Worm (Caenorhabditis elegans) whole organism, L2 larva: ENCODE measurements around the gene rbbp-5.

Source experiments
- C34F6.9 ChIP-seq: fragments of 150-350 bp; optimal IDR thresholded peaks from 2 replicates; lab custom pipeline; 2014; ENCODE audit warnings: missing biosample characterization, missing genetic modification characterization
- F13H6.1 ChIP-seq: sonication (generic microtip); optimal IDR thresholded peaks from 2 replicates; lab custom pipeline; 2016; ENCODE audit warnings: missing genetic modification characterization, missing compliant biosample characterization
- Y55F3AM.14 ChIP-seq: fragments of 200-800 bp; sonication (Bioruptor generic); optimal IDR thresholded peaks from 2 replicates; lab custom pipeline; 2018; ENCODE audit warnings: mild to moderate bottlenecking, missing genetic modification characterization, missing compliant biosample characterization
- alr-1 ChIP-seq: fragments of 150-350 bp; optimal IDR thresholded peaks from 2 replicates; lab custom pipeline; 2014; ENCODE audit warnings: missing biosample characterization, missing genetic modification characterization
- aly-2 ChIP-seq: fragments of 150-350 bp; optimal IDR thresholded peaks from 2 replicates; lab custom pipeline; 2014; ENCODE audit warnings: missing biosample characterization, missing genetic modification characterization
- ama-1 ChIP-seq: fragments of 150-350 bp; optimal IDR thresholded peaks from 2 replicates; lab custom pipeline; 2018; ENCODE audit warnings: inconsistent platforms
- blmp-1 ChIP-seq: sonication (generic microtip); optimal IDR thresholded peaks from 2 replicates; lab custom pipeline; 2017; ENCODE audit warnings: missing genetic modification characterization, mild to moderate bottlenecking, missing compliant biosample characterization, antibody characterized with exemption, moderate library complexity; ENCODE audit not compliant: insufficient read depth
- ceh-16 ChIP-seq: fragments of 150-350 bp; optimal IDR thresholded peaks from 2 replicates; lab custom pipeline; 2014; ENCODE audit warnings: missing biosample characterization, missing genetic modification characterization
- ceh-82 ChIP-seq: fragments of 150-350 bp; optimal IDR thresholded peaks from 2 replicates; lab custom pipeline; 2014; ENCODE audit warnings: missing biosample characterization, missing genetic modification characterization
- egl-27 ChIP-seq: sonication (generic microtip); optimal IDR thresholded peaks from 3 replicates; lab custom pipeline; 2017; ENCODE audit warnings: missing biosample characterization, missing genetic modification reagents, missing genetic modification characterization
- elt-3 ChIP-seq: sonication (generic microtip); optimal IDR thresholded peaks from 2 replicates; lab custom pipeline; 2017; ENCODE audit warnings: missing biosample characterization, missing genetic modification characterization
- fos-1 ChIP-seq: fragments of 150-350 bp; optimal IDR thresholded peaks from 2 replicates; lab custom pipeline; 2014; ENCODE audit warnings: missing biosample characterization, missing genetic modification characterization
- gmeb-1 ChIP-seq: fragments of 150-350 bp; optimal IDR thresholded peaks from 2 replicates; lab custom pipeline; 2014; ENCODE audit warnings: missing biosample characterization, missing genetic modification characterization
- lin-13 ChIP-seq: fragments of 150-350 bp; optimal IDR thresholded peaks from 2 replicates; lab custom pipeline; 2014; ENCODE audit warnings: missing biosample characterization, missing genetic modification reagents, missing genetic modification characterization
- lsy-2 ChIP-seq, 2 experiments: fragments of 150-350 bp in 1 of 2; sonication (generic microtip) in 1 of 2; optimal IDR thresholded peaks; 2 replicates each; lab custom pipeline; 2014 to 2017; ENCODE audit warnings: missing biosample characterization in 2 of 2, missing genetic modification characterization in 2 of 2
- mab-5 ChIP-seq: fragments of 150-350 bp; optimal IDR thresholded peaks from 2 replicates; lab custom pipeline; 2014; ENCODE audit warnings: missing biosample characterization, missing genetic modification characterization
- mbf-1 ChIP-seq: sonication (generic microtip); optimal IDR thresholded peaks from 2 replicates; lab custom pipeline; 2017; ENCODE audit warnings: missing biosample characterization, missing genetic modification characterization
- nhr-10 ChIP-seq: sonication (generic microtip); optimal IDR thresholded peaks from 2 replicates; lab custom pipeline; 2017; ENCODE audit warnings: missing biosample characterization, missing genetic modification characterization
- nhr-11 ChIP-seq: fragments of 150-350 bp; optimal IDR thresholded peaks from 2 replicates; lab custom pipeline; 2014; ENCODE audit warnings: missing biosample characterization, missing genetic modification characterization
- nhr-129 ChIP-seq: fragments of 150-350 bp; optimal IDR thresholded peaks from 2 replicates; lab custom pipeline; 2014; ENCODE audit warnings: missing biosample characterization, missing genetic modification characterization
- nhr-21 ChIP-seq: fragments of 150-350 bp; optimal IDR thresholded peaks from 2 replicates; lab custom pipeline; 2014; ENCODE audit warnings: missing biosample characterization, missing genetic modification characterization
- nhr-23 ChIP-seq: fragments of 150-350 bp; optimal IDR thresholded peaks from 2 replicates; lab custom pipeline; 2014; ENCODE audit warnings: missing biosample characterization, missing genetic modification reagents, missing genetic modification characterization
- nhr-237 ChIP-seq: fragments of 150-350 bp; optimal IDR thresholded peaks from 2 replicates; lab custom pipeline; 2014; ENCODE audit warnings: missing biosample characterization, missing genetic modification characterization
- nhr-25 ChIP-seq: fragments of 150-350 bp; sonication (generic microtip); optimal IDR thresholded peaks from 3 replicates; lab custom pipeline; 2014; ENCODE audit warnings: missing biosample characterization, missing genetic modification characterization
- nhr-6 ChIP-seq: fragments of 150-350 bp; optimal IDR thresholded peaks from 2 replicates; lab custom pipeline; 2014; ENCODE audit warnings: missing biosample characterization, missing genetic modification characterization
- nhr-77 ChIP-seq: fragments of 150-350 bp; optimal IDR thresholded peaks from 2 replicates; lab custom pipeline; 2014; ENCODE audit warnings: missing biosample characterization, missing genetic modification characterization
- peb-1 ChIP-seq: fragments of 150-350 bp; optimal IDR thresholded peaks from 2 replicates; lab custom pipeline; 2014; ENCODE audit warnings: missing biosample characterization, missing genetic modification characterization
- sem-4 ChIP-seq: fragments of 150-350 bp; optimal IDR thresholded peaks from 2 replicates; lab custom pipeline; 2014; ENCODE audit warnings: missing biosample characterization, missing genetic modification reagents, missing genetic modification characterization
- skn-1 ChIP-seq: sonication (generic microtip); optimal IDR thresholded peaks from 2 replicates; lab custom pipeline; 2017; ENCODE audit warnings: missing biosample characterization, missing genetic modification characterization
- sma-3 ChIP-seq: sonication (generic microtip); optimal IDR thresholded peaks from 2 replicates; lab custom pipeline; 2016; ENCODE audit warnings: missing genetic modification reagents, missing genetic modification characterization, missing compliant biosample characterization
- unc-55 ChIP-seq: fragments of 150-350 bp; sonication (generic microtip); optimal IDR thresholded peaks from 3 replicates; lab custom pipeline; 2014; ENCODE audit warnings: missing biosample characterization, missing genetic modification reagents, missing genetic modification characterization
- unc-62 ChIP-seq: fragments of 150-350 bp; optimal IDR thresholded peaks from 2 replicates; lab custom pipeline; 2014; ENCODE audit warnings: missing biosample characterization, missing genetic modification reagents, missing genetic modification characterization
- ztf-1 ChIP-seq: fragments of 200-800 bp; sonication (Bioruptor generic); conservative IDR thresholded peaks from 2 replicates; pipeline ENCODE4 v1.3.6; 2022; ENCODE audit warnings: missing genetic modification characterization, missing compliant biosample characterization
- ztf-4 ChIP-seq: fragments of 150-350 bp; optimal IDR thresholded peaks from 2 replicates; lab custom pipeline; 2014; ENCODE audit warnings: missing biosample characterization, missing genetic modification characterization

rbbp-5 gene

ce11 chrII:6109989-6110388 lies 12.4 kb downstream of the rbbp-5 start:
- no peak for TF ChIP-seq elt-3
- TF ChIP-seq alr-1 (tag; lab: Kevin White, UChicago): no peak
- TF ChIP-seq nhr-237: no peak
- TF ChIP-seq nhr-10: no peak
- no peak for TF ChIP-seq lin-13
- no peak for TF ChIP-seq fos-1 (tag; lab: Kevin White, UChicago)
- no peak for TF ChIP-seq lsy-2 (tag; optimal IDR thresholded peaks at IDR 0.05; lab: Kevin White, UChicago)
- TF ChIP-seq blmp-1 (tag; lab: Kevin White, UChicago): no peak
- TF ChIP-seq nhr-77: no peak
- no peak for TF ChIP-seq C34F6.9
- no peak for TF ChIP-seq egl-27 (tag; lab: Kevin White, UChicago)
- no peak for TF ChIP-seq mbf-1
- no peak for TF ChIP-seq sem-4 (tag; lab: Kevin White, UChicago)
- no peak for TF ChIP-seq unc-55 (GFP tag; lab: Kevin White, UChicago)
- TF ChIP-seq ztf-4: no peak
- TF ChIP-seq gmeb-1 (tag; lab: Kevin White, UChicago): no peak
- TF ChIP-seq unc-62 (GFP tag; lab: Kevin White, UChicago): no peak
- TF ChIP-seq ztf-1 (GFP tag; lab: Robert Waterston, UW): no peak
- TF ChIP-seq nhr-129 (tag; lab: Kevin White, UChicago): no peak

- TF ChIP-seq blmp-1 (tag; lab: Kevin White, UChicago) (no peak), ceh-16 (tag; lab: Kevin White, UChicago) (no peak), lsy-2 (tag; optimal IDR thresholded peaks at IDR 0.05; lab: Kevin White, UChicago) (no peak), nhr-10 (no peak)
- TF ChIP-seq, all 48 proteins: peak for 0
Measured at ce11 chrII:6113187-6113586, 15.6 kb downstream of the rbbp-5 start, which contains the start of gene heri-1. heri-1 (minus strand) TSS chrII:6113194.

ce11 chrII:6113842-6114441 lies 16.3 kb downstream of the rbbp-5 start:
- TF ChIP-seq nhr-6 (tag; lab: Kevin White, UChicago) (no peak), mab-5 (peak; percentile 73)

- no peak for TF ChIP-seq nhr-23 (tag; lab: Kevin White, UChicago)
- TF ChIP-seq nhr-25 (tag; lab: Kevin White, UChicago): no peak
- no peak for TF ChIP-seq nhr-6 (tag; lab: Kevin White, UChicago)
- TF ChIP-seq ceh-82 (tag; lab: Kevin White, UChicago): no peak
- TF ChIP-seq mbf-1: no peak
- TF ChIP-seq F13H6.1: no peak
- no peak for TF ChIP-seq elt-3
- no peak for TF ChIP-seq skn-1 (tag; lab: Kevin White, UChicago)
Measured at ce11 chrII:6115283-6115682, 17.7 kb downstream of the rbbp-5 start.

- no peak for TF ChIP-seq unc-62 (GFP tag; lab: Kevin White, UChicago)
- TF ChIP-seq nhr-6 (tag; lab: Kevin White, UChicago): no peak
- no peak for TF ChIP-seq peb-1
- no peak for TF ChIP-seq aly-2 (tag; lab: Kevin White, UChicago)
- no peak for TF ChIP-seq Y55F3AM.14 (GFP tag; lab: Kevin White, UChicago)
- no peak for TF ChIP-seq ceh-16 (tag; lab: Kevin White, UChicago)
- TF ChIP-seq nhr-77: no peak
Measured at ce11 chrII:6116701-6117100, 19.1 kb downstream of the rbbp-5 start.

- TF ChIP-seq ama-1 (lab: Kevin White, UChicago) (no peak), nhr-10 (no peak), sma-3 (GFP tag; lab: Kevin White, UChicago) (no peak), nhr-23 (tag; lab: Kevin White, UChicago) (no peak), nhr-11 (no peak), aly-2 (tag; lab: Kevin White, UChicago) (no peak), nhr-21 (tag; lab: Kevin White, UChicago) (no peak), unc-55 (GFP tag; lab: Kevin White, UChicago) (no peak), mbf-1 (no peak), egl-27 (tag; lab: Kevin White, UChicago) (no peak)
Measured at ce11 chrII:6118163-6118562, 20.5 kb downstream of the rbbp-5 start, which contains the start of gene C29H12.6. C29H12.6 (minus strand) TSS chrII:6118263.
